Fruit fly (Drosophila melanogaster) Kc167 (cell line): ENCODE results near the gene pes.

Experiments
- Myc ChIP-seq: fragments of >200 bp; optimal IDR thresholded peaks from 2 replicates; lab custom pipeline; 2017; ENCODE audit warnings: missing external identifiers
- h ChIP-seq: fragments of >200 bp; optimal IDR thresholded peaks from 3 replicates; lab custom pipeline; 2018; ENCODE audit warnings: missing external identifiers
- psq ChIP-seq: fragments of >200 bp; optimal IDR thresholded peaks from 2 replicates; lab custom pipeline; 2017; ENCODE audit warnings: missing external identifiers
- ttk ChIP-seq: sonication (Bioruptor generic); optimal IDR thresholded peaks from 2 replicates; lab custom pipeline; 2017; ENCODE audit warnings: missing external identifiers

dm6 chr2L:7960581-7961530, 33.1 kb downstream of the pes start:
- TF ChIP-seq Myc (no peak), ttk (lab: Kevin White, UChicago) (no peak), h (lab: Kevin White, UChicago) (no peak), psq (lab: Kevin White, UChicago) (no peak)
